Fruit fly (Drosophila melanogaster): ENCODE measurements around the gene CG2256.

DNA sequence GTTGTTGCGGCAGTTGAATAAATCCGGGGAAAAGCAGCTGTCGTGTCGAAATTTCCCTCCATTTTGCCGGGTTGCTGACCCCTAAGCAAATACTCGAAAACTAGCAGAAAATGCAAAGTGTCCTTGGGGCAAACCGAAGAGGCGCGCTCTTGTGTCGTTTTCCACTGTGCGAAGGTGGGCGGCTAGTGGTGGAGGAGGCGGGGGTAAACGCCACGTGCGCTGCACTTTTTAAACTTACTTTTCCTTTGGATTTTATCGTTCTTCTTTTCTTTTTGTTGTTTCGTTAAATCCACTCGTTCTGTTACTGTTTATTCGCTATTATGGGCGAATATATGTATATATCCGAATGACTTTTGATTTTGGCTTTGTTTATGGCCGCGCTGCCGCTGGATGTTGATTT is 27.4 kb downstream of the CG2256 start:
- TF ChIP-seq foxo (GFP tag; optimal IDR thresholded peaks at IDR 0.05), result no peak
- no peak for TF ChIP-seq GATAd (GFP tag; optimal IDR thresholded peaks at IDR 0.05)
- no peak for TF ChIP-seq Abd-B (GFP tag; optimal IDR thresholded peaks at IDR 0.05)
- no peak for TF ChIP-seq Jra (GFP tag; optimal IDR thresholded peaks at IDR 0.05)
- TF ChIP-seq psq (GFP tag; optimal IDR thresholded peaks at IDR 0.05), result no peak
